Fruit fly (Drosophila melanogaster): ENCODE results near the gene mRpL55.

mRpL55 gene

DNA sequence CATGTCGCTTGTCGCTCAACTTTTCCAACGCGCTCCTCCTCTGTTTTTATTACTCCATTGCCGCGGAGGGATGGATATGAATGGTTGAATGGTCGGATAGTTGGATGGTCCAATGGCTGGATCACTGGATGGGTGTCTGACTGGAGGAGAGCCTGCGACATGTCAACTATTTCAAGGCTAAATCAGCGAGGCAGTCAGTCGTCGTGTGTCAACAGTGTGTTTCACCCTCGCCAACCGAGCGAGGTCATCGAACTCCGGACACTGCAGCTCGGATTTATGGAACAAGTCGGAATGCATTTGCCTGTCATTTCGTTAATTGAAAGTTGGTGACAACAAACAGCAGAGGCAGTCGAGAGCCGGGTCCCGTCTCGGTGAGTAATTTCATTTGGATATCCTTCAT, 22.8 kb downstream of the mRpL55 start:
- TF ChIP-seq CG17801 (GFP tag; optimal IDR thresholded peaks at IDR 0.05; ENCODE audit: partially characterized antibody) = no peak

DNA sequence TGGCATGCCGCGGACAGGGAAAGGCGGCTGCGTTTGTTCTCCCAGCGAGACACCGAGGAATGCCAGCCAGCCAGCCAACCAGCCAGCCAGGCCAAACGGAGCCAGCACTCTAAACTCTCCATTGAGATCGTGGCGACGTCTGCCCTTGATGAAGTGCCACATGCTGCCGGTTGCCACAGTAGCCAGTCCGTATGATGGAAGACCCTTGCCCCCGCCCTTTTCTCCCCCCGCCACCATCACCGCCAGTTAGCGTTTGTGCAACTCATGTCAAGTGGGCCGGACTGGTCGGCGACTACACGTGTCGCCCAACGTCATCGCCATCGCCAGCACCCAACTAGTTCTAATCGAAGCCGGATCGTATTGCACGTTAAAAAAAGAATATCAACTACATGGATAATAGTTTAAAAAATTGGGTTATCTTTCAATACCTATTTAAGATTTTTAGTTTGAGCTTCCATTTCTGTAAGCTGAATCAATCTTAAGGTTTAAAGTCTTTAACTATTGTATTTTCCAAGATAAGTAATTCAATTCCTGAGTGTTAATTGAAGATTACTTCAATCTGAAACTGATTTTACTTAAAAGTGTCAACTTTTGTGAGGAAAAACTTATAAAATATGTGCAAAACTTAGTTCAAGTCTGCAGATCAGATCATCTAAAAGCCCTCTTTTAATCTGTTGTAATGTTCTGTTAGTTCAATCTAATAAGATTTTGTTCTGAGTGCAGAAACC, 24.3 kb downstream of the mRpL55 start:
- no peak for TF ChIP-seq CG17801 (GFP tag; optimal IDR thresholded peaks at IDR 0.05; ENCODE audit: partially characterized antibody)

DNA sequence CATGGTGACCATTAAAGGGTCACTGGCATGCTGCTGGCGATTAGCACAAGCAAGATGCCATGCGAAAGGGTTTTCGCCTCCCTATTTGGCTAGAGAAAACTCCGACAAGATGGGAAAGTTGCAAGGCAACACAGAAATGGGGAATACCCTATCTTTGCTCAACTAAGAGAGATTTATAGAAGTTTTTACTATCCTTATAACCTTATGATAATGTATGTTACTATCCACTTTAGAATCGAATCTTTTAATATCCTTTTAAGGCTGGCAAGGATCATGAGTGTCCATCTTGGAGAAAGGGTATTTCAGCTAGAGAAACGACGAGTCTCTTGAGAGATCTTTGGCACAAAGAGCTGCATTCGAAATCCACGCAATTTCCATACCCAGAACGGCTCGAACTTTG, 25.0 kb downstream of the mRpL55 start:
- no peak for TF ChIP-seq CG17801 (GFP tag; optimal IDR thresholded peaks at IDR 0.05; ENCODE audit: partially characterized antibody)

DNA sequence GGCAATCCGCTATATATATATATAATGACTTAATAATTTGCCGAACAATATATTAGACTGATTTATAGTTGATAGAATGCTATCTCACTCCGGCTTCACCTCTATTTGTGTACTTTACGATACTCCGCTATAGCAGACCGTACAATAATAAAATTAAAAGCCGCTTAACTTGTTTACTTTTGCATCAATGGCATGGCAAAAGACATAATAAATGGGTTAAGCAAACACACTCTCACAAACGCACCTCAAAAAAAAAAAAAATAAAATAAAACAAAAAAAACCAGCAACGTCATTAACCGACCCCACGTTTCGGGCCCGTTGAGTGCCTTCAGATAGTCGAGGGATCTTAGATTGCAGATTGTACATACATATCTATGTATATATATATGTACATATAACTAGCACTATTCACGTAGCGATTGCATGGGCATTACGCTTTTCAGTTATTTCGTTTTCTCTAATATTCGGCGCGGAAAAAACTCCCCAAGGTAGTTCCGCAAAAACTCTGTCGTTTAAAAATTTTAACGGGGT, 26.8 kb downstream of the mRpL55 start:
- TF ChIP-seq CG17801 (GFP tag; optimal IDR thresholded peaks at IDR 0.05; ENCODE audit: partially characterized antibody) = no peak

DNA sequence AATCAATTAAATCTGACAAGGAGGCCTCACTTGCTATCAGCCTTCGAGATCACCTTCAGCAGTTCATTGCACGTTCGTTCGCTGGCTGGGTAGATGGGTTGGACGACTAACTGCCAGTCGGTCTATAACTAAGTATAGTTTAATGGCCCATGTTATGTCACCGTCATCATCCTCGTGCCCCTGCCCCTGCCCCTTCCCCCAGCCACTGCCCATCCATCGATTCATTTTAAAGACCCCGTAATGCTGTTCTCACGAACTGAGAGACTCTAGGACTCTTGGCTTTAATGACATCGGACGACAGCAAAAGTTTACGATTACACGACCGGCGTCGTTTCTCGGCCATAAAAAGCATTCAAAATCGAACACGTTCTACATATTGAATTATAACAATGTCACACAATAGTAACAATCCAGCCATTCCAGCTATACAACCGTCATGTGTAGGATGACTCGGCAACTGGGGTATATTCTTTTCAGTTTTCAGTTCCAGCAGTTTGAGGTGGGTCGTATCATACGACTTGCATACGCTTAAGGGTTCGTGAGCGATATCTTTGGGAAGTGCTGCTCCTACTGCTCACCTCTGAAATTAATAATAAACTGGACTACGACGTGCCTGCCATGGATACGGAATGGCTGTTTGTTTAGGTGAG, 27.6 kb downstream of the mRpL55 start:
- TF ChIP-seq CG17801 (GFP tag; optimal IDR thresholded peaks at IDR 0.05; ENCODE audit: partially characterized antibody) = no peak

DNA sequence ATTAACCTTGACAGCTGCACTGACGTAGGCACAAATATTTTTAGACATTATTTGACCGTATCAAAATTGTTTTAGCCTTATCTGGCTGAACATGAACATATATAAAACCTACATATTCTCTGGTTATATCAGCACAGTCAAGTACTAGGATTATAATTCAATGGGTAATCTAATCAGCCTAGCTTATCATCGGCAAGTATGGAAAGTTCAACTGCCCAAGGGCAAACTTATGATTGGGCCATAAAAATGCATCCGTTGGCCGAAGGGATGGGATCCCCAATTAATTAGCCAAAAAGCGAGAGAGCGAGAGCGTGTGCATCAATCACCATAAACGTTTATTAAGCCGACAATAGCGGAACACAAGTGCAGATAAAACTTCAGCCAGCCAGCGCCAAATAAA, 29.2 kb downstream of the mRpL55 start:
- TF ChIP-seq CG17801 (GFP tag; optimal IDR thresholded peaks at IDR 0.05; ENCODE audit: partially characterized antibody) = no peak

DNA sequence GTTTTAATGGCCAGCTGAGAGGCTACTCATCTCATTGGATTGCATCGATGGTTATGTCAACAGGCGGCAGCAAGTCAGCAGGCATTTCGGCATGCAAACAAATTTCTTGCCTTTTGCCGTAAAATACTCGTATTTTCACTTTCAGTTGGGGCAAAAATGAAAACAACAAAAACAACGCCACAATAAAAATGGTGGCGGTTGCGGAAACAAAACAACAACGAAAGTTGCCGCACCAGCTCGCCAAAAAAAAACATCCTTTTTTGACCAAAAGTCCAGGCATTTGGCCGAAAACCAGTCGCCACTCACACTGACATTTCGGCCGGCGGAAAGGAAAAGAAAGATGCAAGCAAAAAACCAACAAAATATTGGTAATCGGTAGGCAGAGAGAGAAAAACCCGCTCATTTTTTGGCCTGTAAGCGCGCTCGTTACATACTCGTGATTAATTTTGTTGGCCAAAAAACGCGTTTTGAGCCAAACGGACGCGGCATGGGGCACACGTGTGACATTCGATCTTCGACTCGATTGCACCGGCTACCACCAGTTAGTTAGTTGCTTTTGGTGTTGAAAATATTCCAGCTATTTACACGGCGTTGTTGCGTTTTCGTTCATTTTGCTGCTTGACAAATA, 30.6 kb downstream of the mRpL55 start:
- no peak for TF ChIP-seq CG17801 (GFP tag; optimal IDR thresholded peaks at IDR 0.05; ENCODE audit: partially characterized antibody)

DNA sequence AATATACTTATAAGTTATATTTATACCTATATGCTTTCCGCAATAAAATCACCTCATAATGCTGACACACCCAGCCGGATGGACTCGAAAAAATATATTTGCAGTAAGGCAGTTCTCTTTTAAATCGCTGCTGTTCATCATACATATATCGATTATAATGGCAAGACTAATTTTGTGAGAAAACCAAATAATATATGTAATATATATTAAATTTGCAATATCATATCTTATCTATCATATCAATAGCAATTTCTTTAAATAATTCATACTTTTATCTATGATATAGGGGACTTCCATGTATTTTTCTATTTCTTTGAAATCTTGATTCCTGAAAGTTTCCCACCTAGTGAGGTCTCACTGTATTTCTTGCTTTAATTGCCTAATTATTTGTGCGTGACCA, 32.2 kb downstream of the mRpL55 start:
- no peak for TF ChIP-seq CG17801 (GFP tag; optimal IDR thresholded peaks at IDR 0.05; ENCODE audit: partially characterized antibody)

DNA sequence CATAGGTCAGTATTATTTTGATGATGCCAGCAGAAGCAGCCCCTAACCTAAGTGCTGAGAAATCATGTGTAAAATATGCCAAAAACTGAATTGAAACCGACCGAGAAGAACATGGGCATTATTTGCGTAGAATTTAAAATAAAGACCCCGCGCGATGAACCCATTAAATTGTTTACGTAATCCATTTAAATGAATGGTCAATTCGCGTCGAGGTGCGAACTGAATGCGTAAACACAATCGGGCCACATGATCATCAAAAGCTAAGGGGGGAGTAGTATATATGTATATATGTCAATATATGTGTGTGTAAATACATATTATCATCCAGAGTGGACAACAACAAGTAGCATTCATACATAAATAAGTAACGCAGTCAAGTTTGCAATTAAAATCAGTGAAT, 34.5 kb downstream of the mRpL55 start:
- TF ChIP-seq CG17801 (GFP tag; optimal IDR thresholded peaks at IDR 0.05; ENCODE audit: partially characterized antibody) = no peak

DNA sequence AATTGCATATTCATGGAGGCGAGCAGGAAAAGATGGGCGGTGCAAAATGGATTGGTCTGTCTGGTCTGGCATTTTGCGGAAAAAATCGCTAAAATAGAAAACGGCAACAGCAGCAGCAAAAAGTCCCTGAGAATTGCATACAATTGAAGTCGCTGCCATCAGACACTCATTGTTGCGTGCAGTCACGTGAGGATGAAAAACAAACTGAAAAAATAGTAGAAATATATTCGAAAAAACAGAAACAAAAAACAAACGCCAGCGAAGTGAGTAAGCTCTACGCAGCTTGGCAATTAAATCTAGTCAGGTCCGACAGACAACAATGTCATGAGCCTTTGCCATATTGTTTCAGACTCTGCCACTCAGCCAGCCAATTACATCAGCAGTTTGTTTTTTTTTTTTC, 35.4 kb downstream of the mRpL55 start:
- no peak for TF ChIP-seq CG17801 (GFP tag; optimal IDR thresholded peaks at IDR 0.05; ENCODE audit: partially characterized antibody)

DNA sequence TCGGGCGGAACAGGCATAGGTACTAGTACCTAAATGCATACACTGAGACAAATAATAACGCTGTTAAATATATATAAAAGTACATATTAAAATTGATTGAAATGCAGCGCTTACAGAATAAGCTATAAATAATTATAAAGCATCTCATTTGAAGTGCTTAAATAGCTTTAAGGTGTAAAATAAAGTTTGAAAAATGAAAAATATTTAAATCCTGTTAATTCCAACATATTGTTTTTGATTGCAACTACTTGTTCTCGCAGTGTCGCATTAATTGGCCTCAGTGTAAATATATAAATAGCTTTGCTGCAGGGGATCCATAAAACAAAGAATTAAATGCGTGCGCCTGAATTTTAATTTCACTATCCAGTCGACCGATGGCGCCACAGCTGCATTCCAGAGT, 36.3 kb downstream of the mRpL55 start:
- TF ChIP-seq CG17801 (GFP tag; optimal IDR thresholded peaks at IDR 0.05; ENCODE audit: partially characterized antibody) = no peak

DNA sequence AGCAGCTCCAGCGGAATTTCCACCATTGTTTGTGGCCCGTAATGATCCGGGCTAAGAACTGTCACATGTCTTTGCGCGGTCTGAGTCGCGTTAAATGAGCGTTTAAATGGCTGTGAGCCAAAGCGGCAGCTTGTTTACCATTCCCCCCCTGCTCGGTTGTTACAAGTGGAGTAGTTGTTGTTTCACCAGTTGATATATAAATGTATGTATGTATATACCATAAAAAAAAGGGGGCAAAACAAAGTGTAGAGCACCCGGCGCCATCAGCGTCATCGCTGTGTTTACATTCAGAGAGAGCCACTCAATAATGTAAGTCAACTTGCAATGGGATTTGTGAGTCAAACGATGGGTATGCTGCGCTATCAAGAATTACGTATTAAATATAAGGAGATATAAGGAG, 37.8 kb downstream of the mRpL55 start:
- TF ChIP-seq CG17801 (GFP tag; optimal IDR thresholded peaks at IDR 0.05; ENCODE audit: partially characterized antibody) = no peak

DNA sequence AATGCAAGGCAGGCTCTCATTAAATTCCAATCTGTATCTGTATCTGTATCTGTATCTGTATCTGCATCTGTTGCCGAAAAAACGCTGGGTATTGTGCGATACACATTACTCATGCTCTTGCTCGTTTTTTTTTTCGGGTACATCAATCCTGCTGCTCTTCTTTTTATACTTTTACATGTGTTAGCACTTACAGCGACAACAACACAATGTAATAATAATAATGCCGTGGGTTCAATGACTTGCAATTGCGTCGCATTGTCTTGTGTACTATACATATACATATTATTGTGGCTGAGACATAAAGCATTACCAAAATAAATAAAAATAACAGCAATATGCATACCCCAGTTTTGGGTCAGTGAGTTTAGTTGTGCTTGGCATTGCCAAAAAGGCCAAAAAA, 39.9 kb downstream of the mRpL55 start:
- TF ChIP-seq CG17801 (GFP tag; optimal IDR thresholded peaks at IDR 0.05; ENCODE audit: partially characterized antibody) = no peak

DNA sequence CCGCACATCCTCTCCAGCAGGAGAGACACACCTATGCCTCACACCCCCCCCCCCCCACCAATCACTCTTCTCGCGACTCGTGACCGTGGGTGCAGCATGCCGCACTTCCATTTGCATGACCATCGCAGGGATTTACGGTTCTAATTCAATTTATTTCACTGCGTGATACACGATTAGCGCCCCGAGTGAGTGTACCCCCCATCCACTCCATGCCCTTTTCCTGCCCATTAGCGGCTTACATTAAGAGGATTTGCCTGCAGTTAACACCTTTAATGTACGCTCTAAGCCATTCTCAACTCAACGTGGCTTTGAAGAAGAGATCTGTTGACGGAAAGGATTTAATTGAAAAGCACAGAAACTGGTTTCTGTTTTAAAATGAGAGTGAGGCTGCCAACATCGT, 42.2 kb downstream of the mRpL55 start:
- TF ChIP-seq CG17801 (GFP tag; optimal IDR thresholded peaks at IDR 0.05; ENCODE audit: partially characterized antibody) = no peak

DNA sequence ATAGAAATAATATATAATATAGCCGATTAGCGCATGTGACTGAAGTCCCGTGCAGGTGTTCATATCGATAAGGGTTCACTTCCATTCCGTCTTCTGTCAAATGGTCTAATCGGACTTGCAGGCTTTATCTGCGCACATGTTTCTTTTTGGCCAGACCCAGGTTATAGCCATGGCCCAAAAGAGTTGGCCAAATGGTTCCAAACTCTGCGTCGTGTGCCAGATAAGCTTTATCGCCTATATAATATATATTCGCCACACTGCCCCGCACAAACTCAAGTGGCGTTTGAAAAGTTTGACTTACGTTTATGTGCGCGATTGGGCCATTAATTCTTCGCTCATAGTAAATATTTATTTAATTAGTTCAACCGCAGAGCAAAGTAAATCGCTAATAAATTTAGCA, 43.5 kb downstream of the mRpL55 start:
- no peak for TF ChIP-seq CG17801 (GFP tag; optimal IDR thresholded peaks at IDR 0.05; ENCODE audit: partially characterized antibody)

DNA sequence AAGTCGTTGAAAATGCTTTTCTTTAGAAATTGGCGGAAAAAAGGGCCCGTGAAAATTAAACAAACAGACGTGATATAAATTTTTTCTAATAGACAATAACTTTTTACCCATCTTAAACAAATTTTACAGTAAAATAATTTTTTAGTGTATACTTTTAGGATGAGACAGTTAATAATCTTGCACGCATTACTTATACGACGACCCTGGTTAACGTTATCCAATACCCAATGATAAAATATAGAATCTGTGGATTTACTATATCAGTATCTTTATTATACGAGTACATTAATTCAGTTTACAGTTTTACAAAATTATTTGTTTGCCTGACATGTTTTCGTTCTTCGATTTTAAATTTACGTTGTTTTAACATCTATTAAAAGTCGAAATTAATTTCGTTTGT, 50.1 kb downstream of the mRpL55 start:
- no peak for TF ChIP-seq CG17801 (GFP tag; optimal IDR thresholded peaks at IDR 0.05; ENCODE audit: partially characterized antibody)

Data from ovary, adult (tissue).